Worm (Caenorhabditis elegans) whole organism, midembryonic: ENCODE results near the gene C29E4.17.

Source experiments
- T22C8.4 ChIP-seq: fragments of 200-800 bp; sonication (Bioruptor generic); IDR thresholded peaks from 2 replicates; pipeline ENCODE4 v1.3.6; 2022; ENCODE audit warnings: missing genetic modification characterization, missing compliant biosample characterization
- cog-1 ChIP-seq: sonication (generic microtip); optimal IDR thresholded peaks from 2 replicates; lab custom pipeline; 2016; ENCODE audit warnings: missing genetic modification characterization, missing compliant biosample characterization
- flt-1 ChIP-seq: fragments of 200-800 bp; sonication (Bioruptor generic); IDR thresholded peaks from 2 replicates; pipeline ENCODE4 v1.3.6; 2022; ENCODE audit warnings: missing genetic modification characterization, missing compliant biosample characterization
- klf-2 ChIP-seq: fragments of 200-800 bp; sonication (Bioruptor generic); conservative IDR thresholded peaks from 2 replicates; pipeline ENCODE4 v1.3.6; 2022; ENCODE audit warnings: missing genetic modification reagents, missing genetic modification characterization, missing compliant biosample characterization
- med-1 ChIP-seq: sonication (generic microtip); optimal IDR thresholded peaks from 2 replicates; lab custom pipeline; 2017; ENCODE audit warnings: missing genetic modification characterization, mild to moderate bottlenecking, missing compliant biosample characterization, antibody characterized with exemption, missing genetic modification reagents; ENCODE audit not compliant: insufficient read depth
- ref-1 ChIP-seq: fragments of 200-800 bp; sonication (Bioruptor generic); conservative IDR thresholded peaks from 2 replicates; pipeline ENCODE4 v1.3.6; 2022; ENCODE audit warnings: missing genetic modification reagents, missing genetic modification characterization, missing compliant biosample characterization
- tab-1 ChIP-seq: fragments of 200-800 bp; sonication (Bioruptor generic); IDR thresholded peaks from 2 replicates; pipeline ENCODE4 v1.3.6; 2022; ENCODE audit warnings: missing genetic modification characterization, missing compliant biosample characterization
- ztf-23 ChIP-seq: fragments of 200-800 bp; sonication (Bioruptor generic); IDR thresholded peaks from 2 replicates; pipeline ENCODE4 v1.3.6; 2022; ENCODE audit warnings: missing genetic modification reagents, missing genetic modification characterization, missing compliant biosample characterization
- ztf-29 ChIP-seq: fragments of 200-800 bp; sonication (Bioruptor generic); IDR thresholded peaks from 2 replicates; pipeline ENCODE4 v1.3.6; 2022; ENCODE audit warnings: missing genetic modification reagents, missing genetic modification characterization, missing compliant biosample characterization

The C29E4.17 gene

DNA sequence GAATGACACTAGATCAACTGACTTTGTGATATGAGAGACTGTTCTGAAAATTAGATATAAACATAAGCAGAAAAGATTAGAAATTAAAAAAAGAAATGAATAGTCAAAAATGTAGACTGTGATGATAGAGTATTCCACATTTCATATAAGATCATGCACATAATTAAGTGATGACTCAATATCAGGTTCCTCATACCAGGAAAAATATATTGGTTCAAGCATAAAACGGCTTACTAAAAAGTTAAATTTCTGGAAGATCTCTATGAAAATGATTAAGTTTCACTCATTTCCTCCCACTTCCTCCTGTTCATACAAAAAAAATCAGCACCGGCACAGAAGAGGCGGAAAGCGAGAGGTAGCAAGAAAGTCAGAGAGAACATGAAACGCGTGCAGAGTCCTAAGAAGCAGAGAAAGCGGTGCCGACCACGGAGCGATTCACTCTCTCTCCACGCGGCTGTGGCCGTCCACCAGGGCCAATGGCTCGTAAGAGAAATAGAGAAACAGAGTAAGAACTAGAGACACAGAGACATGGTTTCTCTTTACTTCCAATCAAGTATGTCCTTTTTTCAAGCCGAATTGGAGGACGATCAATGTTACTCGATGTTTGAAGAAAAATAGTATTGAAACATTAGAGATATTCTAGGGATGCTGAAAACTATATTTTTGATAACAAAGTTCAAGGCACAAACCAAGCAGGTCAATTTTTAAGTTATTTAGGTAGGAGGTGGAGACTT, 30.6 kb upstream of the C29E4.17 start, which contains the start of the genes ZK688.5 and fahd-1:
Gene ZK688.5 (minus strand): TSS at position 51 of the 734 bp plus-strand sequence.
Gene fahd-1 (plus strand): TSS at position 684 of the 734 bp plus-strand sequence.
- TF ChIP-seq ref-1 (no peak), ztf-23 (GFP tag; lab: Robert Waterston, UW) (0 out of 2 replicates have a peak, but pooled peaks have one; percentile 51), tab-1 (GFP tag; lab: Robert Waterston, UW) (no peak), cog-1 (tag; lab: Kevin White, UChicago) (peak; percentile 10)

DNA sequence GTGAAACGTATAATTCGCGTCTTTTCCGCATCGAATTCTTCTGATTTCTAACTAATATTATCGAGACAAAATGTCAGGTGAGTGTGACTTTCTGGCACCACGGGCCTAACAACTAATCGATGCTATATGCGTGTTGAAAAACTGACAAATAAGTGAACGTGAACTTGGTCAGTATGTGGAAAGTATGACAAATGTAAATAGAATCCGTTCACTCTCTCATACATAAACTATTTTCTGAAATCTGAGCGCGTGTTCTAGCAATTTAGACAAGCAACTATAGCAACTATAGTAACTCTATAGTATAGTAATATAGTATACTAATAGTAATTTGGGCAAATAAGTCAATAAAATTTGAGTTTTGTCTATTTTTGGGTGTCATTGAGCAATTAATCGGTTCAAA, 30.0 kb upstream of the C29E4.17 start:
- TF ChIP-seq ref-1 = no peak

DNA sequence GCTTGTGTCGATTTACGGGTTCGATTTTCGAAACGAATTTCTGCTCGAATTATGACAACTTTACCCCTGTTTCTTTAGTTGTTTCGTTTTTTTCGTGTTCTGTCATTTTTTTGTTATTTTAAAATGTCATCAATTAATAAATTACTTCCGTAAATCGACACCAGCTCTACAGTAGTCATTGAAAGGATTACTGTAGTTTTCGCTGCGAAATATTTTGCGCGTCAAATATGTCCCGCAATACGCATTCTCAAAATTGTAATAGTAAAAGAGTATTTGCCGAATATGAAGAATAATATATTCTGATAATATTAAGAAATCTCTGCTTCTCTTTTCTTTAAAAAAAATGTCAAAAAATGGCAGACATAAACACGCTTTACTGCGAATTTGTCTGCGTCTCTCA, 29.1 kb upstream of the C29E4.17 start:
- TF ChIP-seq tab-1 (GFP tag; lab: Robert Waterston, UW) (no peak), ref-1 (no peak)

ce11 chrIII:7894724-7895123, 27.6 kb upstream of the C29E4.17 start, which contains the start of gene ZK688.4:
TSS of gene ZK688.4 (plus strand) at chrIII:7895024.
- TF ChIP-seq cog-1 (tag; lab: Kevin White, UChicago) = no peak

DNA sequence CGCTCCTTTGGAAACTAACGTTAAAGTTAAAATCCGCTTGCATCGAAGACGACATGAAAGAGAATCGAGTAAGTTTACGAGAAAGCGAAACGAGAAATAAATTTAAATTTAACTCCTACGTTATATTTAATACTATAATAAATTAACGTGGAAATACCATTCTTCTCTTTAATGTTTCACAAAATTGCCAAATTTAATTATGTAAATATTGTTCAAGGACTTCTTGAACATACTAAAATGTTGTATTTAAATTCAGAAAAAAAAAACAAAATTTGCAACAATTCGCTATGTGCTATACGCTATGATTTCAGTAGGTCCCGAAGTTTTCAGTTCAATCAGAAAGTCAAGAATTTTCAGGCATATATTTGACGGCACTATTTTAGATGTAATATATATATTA, 25.4 kb upstream of the C29E4.17 start, which contains the start of gene ZK688.10:
Gene ZK688.10 (minus strand): TSS at position 101 of the 400 bp plus-strand sequence.
- TF ChIP-seq ref-1 = no peak
- no peak for TF ChIP-seq flt-1 (GFP tag; lab: Robert Waterston, UW)
- no peak for TF ChIP-seq ztf-23 (GFP tag; lab: Robert Waterston, UW)
- no peak for TF ChIP-seq T22C8.4
- no peak for TF ChIP-seq med-1 (GFP tag; lab: Kevin White, UChicago)
- TF ChIP-seq cog-1 (tag; lab: Kevin White, UChicago) = no peak
- no peak for TF ChIP-seq tab-1 (GFP tag; lab: Robert Waterston, UW)

- TF ChIP-seq klf-2 (GFP tag; lab: Robert Waterston, UW) (no peak), tab-1 (GFP tag; lab: Robert Waterston, UW) (no peak), cog-1 (tag; lab: Kevin White, UChicago) (no peak), flt-1 (GFP tag; lab: Robert Waterston, UW) (no peak), ref-1 (no peak), ztf-29 (GFP tag; lab: Robert Waterston, UW) (no peak), T22C8.4 (no peak), med-1 (GFP tag; lab: Kevin White, UChicago) (no peak), ztf-23 (GFP tag; lab: Robert Waterston, UW) (no peak)
Observed at ce11 chrIII:7897733-7898132, 24.6 kb upstream of the C29E4.17 start.

DNA sequence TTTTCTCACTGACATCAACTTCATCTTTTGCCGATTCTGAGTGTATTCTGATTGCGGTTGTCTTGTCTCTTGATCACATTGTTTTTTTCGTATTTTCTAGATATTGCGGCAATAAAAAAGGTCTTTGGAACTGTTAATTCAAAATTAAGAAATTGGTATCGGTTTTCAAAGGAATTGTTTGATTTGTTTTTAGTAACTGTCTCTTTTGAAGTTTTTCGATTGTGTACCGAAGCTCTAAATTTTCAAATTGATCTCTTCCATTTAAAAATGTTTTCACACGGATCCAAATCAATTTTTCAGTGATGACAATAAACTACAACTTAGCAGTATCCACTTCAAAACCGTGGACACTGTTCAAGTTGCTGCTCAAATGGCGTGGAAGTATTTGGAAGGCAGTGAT, 21.6 kb upstream of the C29E4.17 start, which contains the start of gene best-24:
Gene best-24 (plus strand): TSS at position 301 of the 400 bp plus-strand sequence.
- TF ChIP-seq ref-1 (no peak), cog-1 (tag; lab: Kevin White, UChicago) (no peak), med-1 (GFP tag; lab: Kevin White, UChicago) (no peak), tab-1 (GFP tag; lab: Robert Waterston, UW) (no peak), ztf-29 (GFP tag; lab: Robert Waterston, UW) (no peak), ztf-23 (GFP tag; lab: Robert Waterston, UW) (no peak), T22C8.4 (no peak), klf-2 (GFP tag; lab: Robert Waterston, UW) (no peak), flt-1 (GFP tag; lab: Robert Waterston, UW) (no peak)

DNA sequence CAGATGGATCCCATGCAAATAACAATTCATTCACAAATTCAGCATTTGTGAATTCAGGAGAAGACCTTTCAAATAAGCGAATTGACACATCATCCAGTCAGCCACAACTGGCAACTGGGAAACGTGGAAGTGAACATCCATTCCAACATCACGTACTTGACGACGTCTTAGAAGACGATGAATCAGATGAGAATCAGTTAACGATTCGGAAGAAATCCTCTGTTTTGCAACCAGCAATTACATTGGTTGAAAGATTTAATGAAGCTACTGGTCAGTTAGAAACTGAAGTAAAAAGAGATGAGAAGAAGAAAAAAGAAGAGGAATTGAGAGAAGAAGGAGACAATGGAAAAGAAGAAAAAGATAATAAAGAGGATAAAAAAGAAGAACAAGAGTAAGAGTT, 18.9 kb upstream of the C29E4.17 start:
- TF ChIP-seq ztf-29 (GFP tag; lab: Robert Waterston, UW) (no peak), ref-1 (no peak), ztf-23 (GFP tag; lab: Robert Waterston, UW) (no peak), med-1 (GFP tag; lab: Kevin White, UChicago) (no peak), tab-1 (GFP tag; lab: Robert Waterston, UW) (no peak), T22C8.4 (no peak), klf-2 (GFP tag; lab: Robert Waterston, UW) (no peak), cog-1 (tag; lab: Kevin White, UChicago) (no peak), flt-1 (GFP tag; lab: Robert Waterston, UW) (no peak)

- no peak for TF ChIP-seq ztf-29 (GFP tag; lab: Robert Waterston, UW)
- TF ChIP-seq med-1 (GFP tag; lab: Kevin White, UChicago) = no peak
- no peak for TF ChIP-seq ref-1
- no peak for TF ChIP-seq cog-1 (tag; lab: Kevin White, UChicago)
- TF ChIP-seq flt-1 (GFP tag; lab: Robert Waterston, UW) = no peak
- TF ChIP-seq klf-2 (GFP tag; lab: Robert Waterston, UW) = no peak
- TF ChIP-seq tab-1 (GFP tag; lab: Robert Waterston, UW) = no peak
- TF ChIP-seq ztf-23 (GFP tag; lab: Robert Waterston, UW) = no peak
- TF ChIP-seq T22C8.4 = no peak
Observed at ce11 chrIII:7907515-7907914, 14.8 kb upstream of the C29E4.17 start, which contains the start of gene pcp-5. TSS of gene pcp-5 (minus strand) at chrIII:7907615.

ce11 chrIII:7909263-7909662, 13.0 kb upstream of the C29E4.17 start, which contains the start of gene ZK688.1:
TSS of gene ZK688.1 (plus strand) at chrIII:7909563.
- TF ChIP-seq cog-1 (tag; lab: Kevin White, UChicago) = no peak
- TF ChIP-seq T22C8.4 = no peak
- TF ChIP-seq tab-1 (GFP tag; lab: Robert Waterston, UW) = no peak
- no peak for TF ChIP-seq klf-2 (GFP tag; lab: Robert Waterston, UW)
- TF ChIP-seq ztf-29 (GFP tag; lab: Robert Waterston, UW) = no peak
- TF ChIP-seq ref-1 = no peak
- TF ChIP-seq flt-1 (GFP tag; lab: Robert Waterston, UW) = no peak
